Fruit fly (Drosophila melanogaster): Measurements from ENCODE around the gene CG13251.

Gene CG13251

DNA sequence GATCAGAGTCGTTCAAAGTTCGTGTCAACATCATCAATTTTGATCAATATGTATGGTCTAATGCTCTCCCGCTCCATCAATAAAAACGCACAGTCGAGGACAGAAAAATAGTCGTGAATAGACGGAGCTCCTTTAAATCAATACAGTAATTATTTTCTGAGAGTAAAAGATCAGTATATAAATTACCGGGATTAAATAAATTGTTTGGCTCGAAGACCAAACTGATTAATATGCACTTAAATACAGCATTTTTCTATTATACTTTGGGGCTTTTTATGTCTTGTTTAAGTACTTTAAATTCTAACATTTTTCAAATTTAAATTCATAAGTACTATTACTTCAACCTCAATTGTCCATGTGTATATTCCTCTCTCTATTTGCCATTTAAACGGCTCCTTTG, 2.5 kb upstream of the CG13251 start (continued):
- TF ChIP-seq fd85E (GFP tag; optimal IDR thresholded peaks at IDR 0.05) (no peak), CG15336 (GFP tag; IDR thresholded peaks at IDR 0.05) (peak; percentile 47; the same call in 1 of the 2 replicates), CG10631 (GFP tag; optimal IDR thresholded peaks at IDR 0.05) (no peak), CG3032 (tag; optimal IDR thresholded peaks at IDR 0.05) (no peak), ss (GFP tag; optimal IDR thresholded peaks at IDR 0.05) (no peak), CG4318 (GFP tag; optimal IDR thresholded peaks at IDR 0.05) (peak; percentile 23), Sox102F (GFP tag; optimal IDR thresholded peaks at IDR 0.05) (no peak), esn (GFP tag; optimal IDR thresholded peaks at IDR 0.05) (no peak)

DNA sequence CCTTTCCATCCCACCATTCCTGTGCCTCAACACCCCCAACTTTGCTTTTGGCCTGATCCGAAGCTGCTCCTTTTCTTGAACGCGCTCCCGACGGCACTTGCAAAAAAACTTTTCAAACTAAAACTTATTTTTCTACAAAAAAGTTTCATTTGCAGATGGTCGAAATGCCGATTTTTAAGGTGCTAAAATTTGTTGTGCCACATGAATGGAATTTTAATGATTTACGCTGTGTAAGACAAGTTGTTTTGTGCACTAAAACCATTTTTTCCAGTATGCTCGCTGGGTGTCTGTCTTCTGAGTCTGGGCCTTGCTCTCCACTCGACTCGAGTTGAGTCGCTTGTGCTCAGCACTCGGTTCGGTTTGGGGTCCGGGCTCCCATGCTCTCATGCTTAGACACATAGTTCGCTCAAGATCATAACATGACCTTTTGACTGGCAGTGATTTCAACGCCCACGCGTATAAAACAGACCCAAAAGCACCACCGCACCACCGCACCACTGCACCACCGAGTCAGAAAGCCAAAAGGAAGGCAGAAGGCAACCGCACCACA, 1.3 kb upstream of the CG13251 start:
- peak; percentile 41 to 42 for TF ChIP-seq salr (GFP tag; optimal IDR thresholded peaks at IDR 0.05)
- TF ChIP-seq CG3032 (tag; optimal IDR thresholded peaks at IDR 0.05): peak; percentile 55
- TF ChIP-seq CG3919 (GFP tag; optimal IDR thresholded peaks at IDR 0.05): peak; percentile 70
- no peak for TF ChIP-seq Hr38 (GFP tag; optimal IDR thresholded peaks at IDR 0.05)
- TF ChIP-seq Sox102F (GFP tag; optimal IDR thresholded peaks at IDR 0.05): peak; percentile 8
- peak; percentile 8 for TF ChIP-seq lz (GFP tag; optimal IDR thresholded peaks at IDR 0.05)
- peak; percentile 59 for TF ChIP-seq achi (GFP tag; optimal IDR thresholded peaks at IDR 0.05)
- TF ChIP-seq Lpt (GFP tag; optimal IDR thresholded peaks at IDR 0.05): peak; percentile 14
- no peak for TF ChIP-seq fkh (GFP tag; optimal IDR thresholded peaks at IDR 0.05)
- TF ChIP-seq dac (GFP tag; optimal IDR thresholded peaks at IDR 0.05): no peak
- TF ChIP-seq Gug (GFP tag; IDR thresholded peaks at IDR 0.05): no peak
- TF ChIP-seq CG6163 (GFP tag; IDR thresholded peaks at IDR 0.05): peak; percentile 76
- no peak for TF ChIP-seq CG16779 (tag; optimal IDR thresholded peaks at IDR 0.05)
- peak; percentile 22 for TF ChIP-seq Met (GFP tag; optimal IDR thresholded peaks at IDR 0.05)
- TF ChIP-seq Ets21C (GFP tag; optimal IDR thresholded peaks at IDR 0.05): no peak
- TF ChIP-seq Sox14 (GFP tag; optimal IDR thresholded peaks at IDR 0.05): peak; percentile 60
- TF ChIP-seq CG1621 (tag; optimal IDR thresholded peaks at IDR 0.05): peak; percentile 48
- no peak for TF ChIP-seq CG6854 (GFP tag; optimal IDR thresholded peaks at IDR 0.05)
- TF ChIP-seq svp (GFP tag): peak; percentile 63
- no peak for TF ChIP-seq CG11902 (GFP tag; optimal IDR thresholded peaks at IDR 0.05)
- no peak for TF ChIP-seq CG8319 (GFP tag; optimal IDR thresholded peaks at IDR 0.05)
- TF ChIP-seq fd85E (GFP tag; optimal IDR thresholded peaks at IDR 0.05): no peak
- peak; percentile 63 for TF ChIP-seq CG15336 (GFP tag; IDR thresholded peaks at IDR 0.05)
- peak; percentile 62 for TF ChIP-seq CG32006 (GFP tag; optimal IDR thresholded peaks at IDR 0.05)
- TF ChIP-seq CG8119 (GFP tag; IDR thresholded peaks at IDR 0.05): peak; percentile 61; the same call in 2 of the 3 replicates
- peak; percentile 85 for TF ChIP-seq Eip78C (GFP tag)
- peak; percentile 33 for TF ChIP-seq CG4318 (GFP tag; optimal IDR thresholded peaks at IDR 0.05)
- TF ChIP-seq CG11762 (GFP tag; optimal IDR thresholded peaks at IDR 0.05; ENCODE audit: insufficient read depth): no peak
- no peak for TF ChIP-seq Smox (GFP tag; optimal IDR thresholded peaks at IDR 0.05)
- TF ChIP-seq fd59A (GFP tag; optimal IDR thresholded peaks at IDR 0.05): peak; percentile 37
- TF ChIP-seq Sox15 (GFP tag; optimal IDR thresholded peaks at IDR 0.05): no peak
- peak; percentile 53 for TF ChIP-seq dsx (GFP tag; optimal IDR thresholded peaks at IDR 0.05; ENCODE audit: poor library complexity, severe bottlenecking)
- TF ChIP-seq CG6792 (GFP tag; optimal IDR thresholded peaks at IDR 0.05): peak; percentile 27
- TF ChIP-seq ss (GFP tag; optimal IDR thresholded peaks at IDR 0.05): no peak
- TF ChIP-seq CG10669 (GFP tag; optimal IDR thresholded peaks at IDR 0.05): peak; percentile 68
- TF ChIP-seq acj6 (GFP tag; optimal IDR thresholded peaks at IDR 0.05): peak; percentile 59
- peak; percentile 51; the same call in 2 of the 3 replicates for TF ChIP-seq eg (GFP tag; IDR thresholded peaks at IDR 0.05)
- peak; percentile 46 for TF ChIP-seq CG7368 (GFP tag; optimal IDR thresholded peaks at IDR 0.05)
- peak; percentile 51 for TF ChIP-seq Hr4 (GFP tag; optimal IDR thresholded peaks at IDR 0.05)
- TF ChIP-seq CG10631 (GFP tag; optimal IDR thresholded peaks at IDR 0.05): peak; percentile 67
- TF ChIP-seq CG11294 (GFP tag; IDR thresholded peaks at IDR 0.05): no peak
- peak; percentile 57 for TF ChIP-seq OdsH (GFP tag; optimal IDR thresholded peaks at IDR 0.05)
- peak; percentile 56 for TF ChIP-seq pdm3 (GFP tag; optimal IDR thresholded peaks at IDR 0.05)
- no peak for TF ChIP-seq esn (GFP tag; optimal IDR thresholded peaks at IDR 0.05)
- peak; percentile 14 for TF ChIP-seq CG6276 (GFP tag; optimal IDR thresholded peaks at IDR 0.05)
- TF ChIP-seq cyc (GFP tag; optimal IDR thresholded peaks at IDR 0.05): peak; percentile 27
- peak; percentile 43 for TF ChIP-seq CG6808 (GFP tag; optimal IDR thresholded peaks at IDR 0.05)
- TF ChIP-seq Blimp-1 (GFP tag; optimal IDR thresholded peaks at IDR 0.05): no peak
